Fruit fly (Drosophila melanogaster): ENCODE results near the gene Jon65Aii.
A peak's percentile ranks its signal among the peaks of the same experiment; 100 is the strongest.

The Jon65Aii gene

dm6 chr3L:6074975-6075692 is 23.0 kb downstream of the Jon65Aii start, which contains the start of the genes CG13295 and CG6610 (continued):
- TF ChIP-seq CG12744 (GFP tag; optimal IDR thresholded peaks at IDR 0.05): peak; percentile 17
- TF ChIP-seq CG11398 (GFP tag; optimal IDR thresholded peaks at IDR 0.05): no peak
- TF ChIP-seq CG16863 (GFP tag; optimal IDR thresholded peaks at IDR 0.05): no peak
- no peak for TF ChIP-seq salm (tag; optimal IDR thresholded peaks at IDR 0.05)
- peak; percentile 31 for TF ChIP-seq CG9609 (GFP tag; optimal IDR thresholded peaks at IDR 0.05)
- peak; percentile 72 for TF ChIP-seq phol (tag; optimal IDR thresholded peaks at IDR 0.05)
- no peak for TF ChIP-seq NC2α (GFP tag; optimal IDR thresholded peaks at IDR 0.05)
- TF ChIP-seq CG14965 (GFP tag; optimal IDR thresholded peaks at IDR 0.05; ENCODE audit: borderline replicate concordance): no peak
- TF ChIP-seq Nf-YA (GFP tag; IDR thresholded peaks at IDR 0.05): no peak
- no peak for TF ChIP-seq ERR (GFP tag; optimal IDR thresholded peaks at IDR 0.05)
- TF ChIP-seq Dll (GFP tag; IDR thresholded peaks at IDR 0.05; ENCODE audit: partially characterized antibody): 0 out of 4 replicates have a peak, but pooled peaks have one; percentile 23
- peak; percentile 23; the same call in 1 of the 4 replicates for TF ChIP-seq Gug (GFP tag; IDR thresholded peaks at IDR 0.05)
- TF ChIP-seq CG13775 (GFP tag; optimal IDR thresholded peaks at IDR 0.05): peak; percentile 66
- no peak for TF ChIP-seq knrl (GFP tag; IDR thresholded peaks at IDR 0.05; ENCODE audit: partially characterized antibody)
- TF ChIP-seq CG8290 (GFP tag; optimal IDR thresholded peaks at IDR 0.05): no peak
- no peak for TF ChIP-seq CG8290 (tag; optimal IDR thresholded peaks at IDR 0.05)
- TF ChIP-seq CG6254 (GFP tag; optimal IDR thresholded peaks at IDR 0.05): no peak
- peak; percentile 55 for TF ChIP-seq CG10979 (tag; optimal IDR thresholded peaks at IDR 0.05)
- TF ChIP-seq H2.0 (GFP tag; IDR thresholded peaks at IDR 0.05): no peak
- TF ChIP-seq CG11093 (GFP tag; IDR thresholded peaks at IDR 0.05): no peak
- TF ChIP-seq CG7357 (GFP tag; IDR thresholded peaks at IDR 0.05): 0 out of 3 replicates have a peak, but pooled peaks have one; percentile 29
- no peak for TF ChIP-seq CG15073 (GFP tag; optimal IDR thresholded peaks at IDR 0.05)
- TF ChIP-seq CG12155 (GFP tag; optimal IDR thresholded peaks at IDR 0.05): peak; percentile 44
- TF ChIP-seq CG6272 (GFP tag; IDR thresholded peaks at IDR 0.05): peak; percentile 43; the same call in 1 of the 2 replicates
- TF ChIP-seq CG15601 (tag; optimal IDR thresholded peaks at IDR 0.05): peak; percentile 54
- TF ChIP-seq CoRest (tag; optimal IDR thresholded peaks at IDR 0.05): peak; percentile 83
- TF ChIP-seq CG6765 (GFP tag; optimal IDR thresholded peaks at IDR 0.05): peak; percentile 38
- TF ChIP-seq Dip2 (GFP tag; IDR thresholded peaks at IDR 0.05): no peak
- TF ChIP-seq CG15011 (GFP tag; optimal IDR thresholded peaks at IDR 0.05): peak; percentile 36
- TF ChIP-seq luna (GFP tag; optimal IDR thresholded peaks at IDR 0.05): no peak
- TF ChIP-seq CG10543 (GFP tag; optimal IDR thresholded peaks at IDR 0.05): peak; percentile 75
- TF ChIP-seq eyg (GFP tag; optimal IDR thresholded peaks at IDR 0.05): no peak
- peak; percentile 36 for TF ChIP-seq Bteb2 (GFP tag; optimal IDR thresholded peaks at IDR 0.05)
- peak; percentile 42 for TF ChIP-seq dm (GFP tag; optimal IDR thresholded peaks at IDR 0.05)
- TF ChIP-seq insv (GFP tag; optimal IDR thresholded peaks at IDR 0.05): peak in 1 of 2 experiments; percentile 25
- TF ChIP-seq gfzf (GFP tag; optimal IDR thresholded peaks at IDR 0.05): peak; percentile 76
- no peak for TF ChIP-seq gce (GFP tag; IDR thresholded peaks at IDR 0.05)
- TF ChIP-seq CG8924 (tag; optimal IDR thresholded peaks at IDR 0.05): peak; percentile 78
- TF ChIP-seq CG13296 (GFP tag; optimal IDR thresholded peaks at IDR 0.05): peak; percentile 56
- TF ChIP-seq CG7271 (tag; optimal IDR thresholded peaks at IDR 0.05): no peak
- TF ChIP-seq Optix (GFP tag; IDR thresholded peaks at IDR 0.05): no peak
- TF ChIP-seq PHDP (tag; optimal IDR thresholded peaks at IDR 0.05): peak; percentile 52
- TF ChIP-seq sna (GFP tag; IDR thresholded peaks at IDR 0.05; ENCODE audit: partially characterized antibody): no peak
- TF ChIP-seq TFAM (GFP tag; optimal IDR thresholded peaks at IDR 0.05): no peak
- TF ChIP-seq Dbx (GFP tag; IDR thresholded peaks at IDR 0.05): 0 out of 3 replicates have a peak, but pooled peaks have one; percentile 55
- peak; percentile 46 to 54 for TF ChIP-seq dpn (GFP tag; optimal IDR thresholded peaks at IDR 0.05)
- TF ChIP-seq CG13287 (GFP tag; IDR thresholded peaks at IDR 0.05; ENCODE audit: partially characterized antibody): peak; percentile 19; the same call in 1 of the 2 replicates
- no peak for TF ChIP-seq CG12104 (GFP tag; optimal IDR thresholded peaks at IDR 0.05)
- no peak for TF ChIP-seq gro (GFP tag; optimal IDR thresholded peaks at IDR 0.05)
- TF ChIP-seq disco-r (GFP tag; optimal IDR thresholded peaks at IDR 0.05): no peak

All from whole organism, embryonic.